Worm (Caenorhabditis elegans) whole organism, midembryonic: Measurements from ENCODE around the gene rml-1.
"Not testable (repeated sequence)": the region's sequence is repeated elsewhere in the genome, so short reads cannot be mapped to it uniquely, and the experiment has no call there.

Experiments used
- T22C8.4 ChIP-seq: fragments of 200-800 bp; sonication (Bioruptor generic); IDR thresholded peaks from 2 replicates; pipeline ENCODE4 v1.3.6; 2022; ENCODE audit warnings: missing genetic modification characterization, missing compliant biosample characterization
- cog-1 ChIP-seq: sonication (generic microtip); optimal IDR thresholded peaks from 2 replicates; lab custom pipeline; 2016; ENCODE audit warnings: missing genetic modification characterization, missing compliant biosample characterization
- flt-1 ChIP-seq: fragments of 200-800 bp; sonication (Bioruptor generic); IDR thresholded peaks from 2 replicates; pipeline ENCODE4 v1.3.6; 2022; ENCODE audit warnings: missing genetic modification characterization, missing compliant biosample characterization
- klf-2 ChIP-seq: fragments of 200-800 bp; sonication (Bioruptor generic); conservative IDR thresholded peaks from 2 replicates; pipeline ENCODE4 v1.3.6; 2022; ENCODE audit warnings: missing genetic modification reagents, missing genetic modification characterization, missing compliant biosample characterization
- med-1 ChIP-seq: sonication (generic microtip); optimal IDR thresholded peaks from 2 replicates; lab custom pipeline; 2017; ENCODE audit warnings: missing genetic modification characterization, mild to moderate bottlenecking, missing compliant biosample characterization, antibody characterized with exemption, missing genetic modification reagents; ENCODE audit not compliant: insufficient read depth
- ref-1 ChIP-seq: fragments of 200-800 bp; sonication (Bioruptor generic); conservative IDR thresholded peaks from 2 replicates; pipeline ENCODE4 v1.3.6; 2022; ENCODE audit warnings: missing genetic modification reagents, missing genetic modification characterization, missing compliant biosample characterization
- tab-1 ChIP-seq: fragments of 200-800 bp; sonication (Bioruptor generic); IDR thresholded peaks from 2 replicates; pipeline ENCODE4 v1.3.6; 2022; ENCODE audit warnings: missing genetic modification characterization, missing compliant biosample characterization
- ztf-23 ChIP-seq: fragments of 200-800 bp; sonication (Bioruptor generic); IDR thresholded peaks from 2 replicates; pipeline ENCODE4 v1.3.6; 2022; ENCODE audit warnings: missing genetic modification reagents, missing genetic modification characterization, missing compliant biosample characterization
- ztf-29 ChIP-seq: fragments of 200-800 bp; sonication (Bioruptor generic); IDR thresholded peaks from 2 replicates; pipeline ENCODE4 v1.3.6; 2022; ENCODE audit warnings: missing genetic modification reagents, missing genetic modification characterization, missing compliant biosample characterization

The rml-1 gene

DNA sequence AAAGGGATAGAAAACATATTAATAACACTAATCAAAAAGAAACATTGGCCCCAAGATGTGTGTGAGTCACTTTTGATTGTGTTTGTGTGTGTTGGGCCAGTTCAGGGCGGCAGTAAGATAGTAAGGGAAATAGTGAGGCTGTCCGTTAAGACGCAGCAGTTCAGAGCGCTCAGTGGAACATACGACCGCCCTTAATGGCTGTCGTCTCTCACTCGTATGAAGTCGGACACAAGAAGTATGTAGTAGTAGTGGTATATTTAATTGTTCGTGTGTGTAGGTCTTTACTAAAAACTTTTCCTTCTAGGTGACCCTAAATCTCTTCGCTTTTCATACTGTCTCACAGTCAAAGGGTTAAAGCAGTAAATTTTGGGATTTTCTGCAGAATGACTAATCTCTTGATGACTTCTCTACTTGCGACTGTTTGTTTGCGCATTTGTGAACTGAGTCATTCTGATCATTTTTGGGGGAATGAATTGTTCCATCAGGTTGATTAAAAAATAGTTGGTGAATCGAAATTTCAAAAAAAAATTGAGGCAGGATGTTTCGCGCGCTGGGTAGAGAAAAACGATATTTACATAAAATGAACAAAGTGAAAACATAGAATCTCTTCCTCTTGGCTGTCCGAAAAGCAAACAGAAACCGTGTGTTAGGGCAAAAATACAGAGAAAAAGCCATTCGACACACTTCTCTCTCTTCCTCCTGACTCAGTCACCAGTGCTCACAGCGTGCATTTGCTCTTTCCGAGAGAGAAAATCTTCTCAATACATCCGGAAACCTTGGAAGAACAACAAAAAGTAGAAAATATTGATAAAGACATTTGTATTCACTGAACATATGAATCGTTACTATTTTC, 4.4 kb downstream of the rml-1 start:
- no peak for TF ChIP-seq flt-1 (GFP tag; lab: Robert Waterston, UW)
- no peak for TF ChIP-seq tab-1
- no peak for TF ChIP-seq med-1
- no peak for TF ChIP-seq ztf-29 (GFP tag; lab: Robert Waterston, UW)
- no peak for TF ChIP-seq T22C8.4
- TF ChIP-seq klf-2 (GFP tag; lab: Robert Waterston, UW): no peak
- no peak for TF ChIP-seq ztf-23 (GFP tag; lab: Robert Waterston, UW)
- no peak for TF ChIP-seq ref-1
- TF ChIP-seq cog-1 (tag; lab: Kevin White, UChicago): no peak

DNA sequence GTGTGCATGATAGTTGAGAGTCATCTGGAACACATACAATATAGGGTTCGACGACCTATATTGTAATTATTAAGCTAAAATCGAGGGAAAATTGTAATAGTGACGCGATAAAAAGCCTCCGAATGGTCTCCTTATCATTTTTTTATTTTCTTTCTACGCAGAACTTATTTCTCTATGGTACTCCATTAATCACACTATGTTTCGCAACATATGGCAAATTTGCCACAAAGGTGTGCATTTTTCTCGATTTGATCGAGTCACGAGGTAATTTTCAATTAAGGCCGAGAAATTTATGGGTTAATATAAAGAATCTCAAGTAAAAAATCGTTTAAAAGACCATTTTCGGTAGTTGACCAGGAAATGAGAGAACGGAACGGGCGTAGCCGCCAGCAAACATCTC, 5.8 kb downstream of the rml-1 start, which contains the start of gene dbn-1:
dbn-1 (minus strand) TSS at position 24 of the 400 bp plus-strand sequence.
- TF ChIP-seq klf-2 (GFP tag; lab: Robert Waterston, UW) (no peak), ztf-23 (GFP tag; lab: Robert Waterston, UW) (no peak), ref-1 (no peak), tab-1 (no peak), cog-1 (tag; lab: Kevin White, UChicago) (no peak), ztf-29 (GFP tag; lab: Robert Waterston, UW) (no peak), T22C8.4 (no peak), flt-1 (GFP tag; lab: Robert Waterston, UW) (no peak), med-1 (no peak)

DNA sequence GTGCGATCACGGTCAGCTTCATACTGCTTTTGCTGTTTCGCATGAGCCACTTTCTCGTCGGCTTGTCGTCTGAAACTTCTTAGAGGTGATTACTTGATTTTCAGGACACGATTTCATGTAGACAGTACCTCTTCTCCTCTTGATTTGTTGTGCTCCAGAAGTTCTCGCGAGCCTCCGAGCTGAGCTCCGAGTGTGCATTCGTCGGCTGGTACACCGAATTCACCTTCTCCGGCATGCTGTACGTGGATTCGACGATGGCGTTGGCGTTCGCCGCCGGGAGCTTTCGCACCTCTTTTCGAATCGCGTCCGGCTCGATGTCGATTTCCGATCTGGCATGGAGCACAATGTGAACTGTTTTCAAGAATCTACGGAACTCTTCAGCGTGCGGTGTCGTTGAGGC, 6.9 kb downstream of the rml-1 start:
- TF ChIP-seq cog-1 (tag; lab: Kevin White, UChicago): no peak
- TF ChIP-seq T22C8.4: no peak
- no peak for TF ChIP-seq tab-1
- no peak for TF ChIP-seq ztf-29 (GFP tag; lab: Robert Waterston, UW)
- TF ChIP-seq med-1: no peak
- no peak for TF ChIP-seq flt-1 (GFP tag; lab: Robert Waterston, UW)
- no peak for TF ChIP-seq ref-1
- TF ChIP-seq ztf-23 (GFP tag; lab: Robert Waterston, UW): no peak
- TF ChIP-seq klf-2 (GFP tag; lab: Robert Waterston, UW): no peak

DNA sequence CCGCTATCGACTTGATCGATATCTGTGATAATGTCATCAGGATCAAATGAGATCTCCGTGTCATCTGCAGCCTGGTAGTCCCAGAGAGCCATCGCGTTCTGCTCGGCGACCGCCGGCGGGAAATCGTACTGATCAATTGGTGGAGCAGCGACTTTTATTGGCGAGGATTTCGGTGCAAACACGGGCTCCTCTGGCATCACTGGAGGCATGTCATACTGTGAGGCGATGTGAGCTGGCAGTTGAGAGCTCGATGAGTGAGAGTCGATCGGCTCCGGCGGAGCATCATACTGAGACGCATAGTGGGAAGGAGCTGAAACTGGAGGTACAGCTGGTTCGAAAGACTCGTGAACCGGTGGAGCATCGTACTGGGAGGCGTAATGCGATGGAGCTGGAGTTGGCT, 8.2 kb downstream of the rml-1 start:
- TF ChIP-seq ztf-29 (GFP tag; lab: Robert Waterston, UW): no peak

DNA sequence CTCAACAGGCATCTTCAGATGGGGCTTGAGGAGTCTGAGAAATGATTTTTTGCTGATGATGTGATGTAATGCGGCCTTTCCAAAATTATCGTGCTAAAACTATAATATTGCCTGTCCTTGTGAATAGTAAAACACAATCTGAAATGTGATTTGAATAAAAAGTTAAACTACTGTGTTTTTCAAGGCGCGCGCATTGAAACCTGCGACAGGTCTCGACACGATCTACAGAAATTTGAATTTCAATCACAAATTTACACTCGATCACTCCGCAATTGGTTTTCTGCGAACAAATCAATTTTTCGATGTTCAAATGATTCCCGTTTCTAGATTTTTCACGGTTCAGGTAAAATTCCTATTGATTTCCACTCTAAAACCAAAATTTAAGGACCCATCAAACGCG, 12.2 kb downstream of the rml-1 start, which contains the start of gene toca-2:
toca-2 (plus strand) TSS at position 208 of the 400 bp plus-strand sequence.
- TF ChIP-seq ztf-29 (GFP tag; lab: Robert Waterston, UW) (no peak), klf-2 (GFP tag; lab: Robert Waterston, UW) (no peak), tab-1 (no peak), flt-1 (GFP tag; lab: Robert Waterston, UW) (no peak), ztf-23 (GFP tag; lab: Robert Waterston, UW) (no peak), T22C8.4 (no peak), med-1 (no peak), cog-1 (tag; lab: Kevin White, UChicago) (no peak), ref-1 (no peak)

DNA sequence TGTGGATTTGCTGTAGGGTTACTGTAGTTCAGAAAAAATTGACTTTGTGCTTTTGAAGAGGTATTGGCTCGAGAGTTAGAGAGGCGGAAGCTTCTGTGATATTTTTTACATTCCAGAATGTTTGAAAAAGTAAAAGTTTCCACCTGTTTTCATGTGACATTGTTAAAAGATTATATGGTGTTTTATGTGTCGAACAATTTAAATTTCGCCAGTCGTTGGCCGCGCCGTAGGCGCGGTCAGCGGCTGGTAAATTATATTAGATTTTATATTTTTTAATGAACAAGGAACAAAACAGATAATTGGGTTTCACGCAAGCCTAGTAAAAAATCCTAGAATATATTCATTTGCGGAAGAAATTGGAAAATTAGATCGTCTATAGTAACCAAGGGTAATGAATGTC, 16.7 kb downstream of the rml-1 start, which contains the start of gene mlc-7:
mlc-7 (plus strand) TSS at position 301 of the 400 bp plus-strand sequence.
- not testable (repeated sequence) for TF ChIP-seq cog-1 (tag; lab: Kevin White, UChicago); ztf-23 (GFP tag; lab: Robert Waterston, UW); med-1

DNA sequence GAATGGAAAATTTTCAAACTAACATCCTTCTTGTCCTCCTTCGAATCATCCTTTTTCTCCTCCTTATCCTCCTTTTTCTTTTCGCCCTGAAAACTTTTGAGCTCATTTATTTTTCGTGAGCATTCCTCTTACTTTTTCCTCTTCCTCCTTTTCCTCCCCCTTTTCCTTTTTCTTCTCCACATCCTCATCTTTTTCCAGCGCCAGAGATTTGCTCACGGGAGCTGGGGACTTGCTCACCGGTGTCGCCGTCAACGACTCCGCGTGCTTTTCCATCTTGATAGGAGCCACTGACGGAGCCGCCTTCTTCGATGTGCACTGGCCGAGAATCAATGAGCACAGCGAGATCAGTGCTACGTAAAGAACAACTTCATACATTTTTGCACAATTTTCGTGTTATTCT, 19.6 kb downstream of the rml-1 start, which contains the start of gene K08E3.2:
K08E3.2 (minus strand) TSS at position 375 of the 400 bp plus-strand sequence.
- no peak for TF ChIP-seq ztf-23 (GFP tag; lab: Robert Waterston, UW)
- no peak for TF ChIP-seq klf-2 (GFP tag; lab: Robert Waterston, UW)
- no peak for TF ChIP-seq med-1
- no peak for TF ChIP-seq cog-1 (tag; lab: Kevin White, UChicago)
- TF ChIP-seq ztf-29 (GFP tag; lab: Robert Waterston, UW): no peak
- no peak for TF ChIP-seq T22C8.4
- no peak for TF ChIP-seq tab-1
- no peak for TF ChIP-seq flt-1 (GFP tag; lab: Robert Waterston, UW)
- TF ChIP-seq ref-1: no peak

DNA sequence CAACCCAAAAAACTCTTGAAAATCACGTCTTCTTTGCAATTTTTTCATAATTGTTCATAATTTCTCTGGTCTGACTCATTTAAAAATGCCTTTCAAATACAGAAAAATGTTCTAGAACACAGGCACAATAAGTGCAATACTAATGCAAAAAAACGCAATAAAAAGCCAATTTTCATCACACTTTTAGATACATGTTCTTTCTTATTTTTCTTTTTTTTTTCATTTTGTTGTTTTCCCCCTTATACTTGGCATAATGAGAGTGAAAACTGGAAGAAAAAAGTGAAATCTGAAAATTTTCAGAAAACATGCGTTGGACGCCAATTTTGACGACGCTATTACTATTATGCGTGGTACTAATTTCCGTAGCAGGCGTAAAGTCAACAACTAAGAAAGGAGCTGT, 24.0 kb downstream of the rml-1 start, which contains the start of gene tyr-2:
tyr-2 (plus strand) TSS at position 301 of the 400 bp plus-strand sequence.
- TF ChIP-seq klf-2 (GFP tag; lab: Robert Waterston, UW) (no peak), ztf-29 (GFP tag; lab: Robert Waterston, UW) (no peak), ref-1 (no peak), T22C8.4 (no peak), cog-1 (tag; lab: Kevin White, UChicago) (no peak), med-1 (no peak), flt-1 (GFP tag; lab: Robert Waterston, UW) (no peak), ztf-23 (GFP tag; lab: Robert Waterston, UW) (no peak), tab-1 (no peak)

DNA sequence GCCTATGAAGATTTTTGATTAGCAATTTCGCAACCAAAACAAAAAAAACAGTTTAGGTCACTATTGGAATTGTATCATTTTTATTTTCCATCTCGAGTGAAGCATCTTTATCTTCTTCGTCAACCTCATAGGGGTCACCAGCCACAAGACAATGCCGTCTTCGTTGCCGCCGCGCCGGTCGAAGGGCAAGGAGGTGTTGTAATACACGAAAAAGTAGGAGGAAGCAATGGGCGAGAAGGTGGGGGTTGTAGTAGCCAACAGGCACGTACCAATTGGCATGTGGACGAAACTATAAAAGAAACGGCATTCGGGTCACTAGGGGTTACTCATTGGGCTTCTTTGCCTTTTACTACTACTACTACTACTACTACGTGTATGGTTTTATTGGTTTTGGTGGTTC, 25.9 kb downstream of the rml-1 start:
- TF ChIP-seq klf-2 (GFP tag; lab: Robert Waterston, UW): no peak
- no peak for TF ChIP-seq flt-1 (GFP tag; lab: Robert Waterston, UW)

DNA sequence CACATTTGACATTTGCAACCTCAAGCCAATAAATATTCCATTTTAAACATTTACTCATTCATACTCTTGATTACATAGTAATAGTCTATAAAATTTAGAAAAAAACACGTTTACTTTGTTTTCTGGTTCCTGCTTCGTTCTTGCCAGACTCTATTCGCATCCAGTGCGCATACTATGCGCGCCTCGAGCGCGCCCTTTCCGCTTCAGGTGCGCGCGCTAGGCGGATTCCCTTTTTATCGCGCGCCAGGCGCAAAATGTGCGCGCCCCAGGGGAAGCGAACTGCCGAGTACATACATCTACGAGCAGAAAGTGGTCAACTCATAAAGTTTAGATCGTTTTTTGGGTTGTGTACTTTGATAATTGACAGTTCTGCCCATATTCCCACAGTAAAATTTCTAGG, 26.5 kb downstream of the rml-1 start:
- TF ChIP-seq T22C8.4: no peak
- TF ChIP-seq tab-1: no peak

DNA sequence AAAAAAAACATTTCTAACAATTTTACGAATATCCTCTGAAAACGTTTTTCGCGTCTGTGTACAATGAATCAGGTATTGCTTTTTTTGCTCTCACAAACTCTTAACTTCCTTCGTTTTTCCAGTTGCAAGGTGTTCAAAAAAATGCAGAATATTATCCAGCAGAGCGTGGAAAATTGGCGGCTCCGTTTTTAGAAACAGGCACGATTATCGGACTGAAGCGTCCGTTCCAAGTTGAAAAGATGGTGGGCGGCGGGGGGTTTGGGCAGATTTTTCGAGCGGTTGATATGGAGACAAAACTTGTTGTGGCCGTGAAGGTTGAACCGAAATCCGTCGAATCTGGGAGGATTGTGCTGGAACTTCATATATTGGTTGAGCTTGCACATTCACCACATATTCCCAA, 32.9 kb downstream of the rml-1 start, which contains the start of gene W06F12.3:
W06F12.3 (plus strand) TSS at position 23 of the 400 bp plus-strand sequence.
- TF ChIP-seq ztf-29 (GFP tag; lab: Robert Waterston, UW): no peak
- TF ChIP-seq klf-2 (GFP tag; lab: Robert Waterston, UW): no peak
- no peak for TF ChIP-seq ztf-23 (GFP tag; lab: Robert Waterston, UW)
